Worm (Caenorhabditis elegans) whole organism, early embryonic: ENCODE measurements around the gene mam-6.
A peak's percentile ranks its signal among the peaks of the same experiment; 100 is the strongest.

ENCODE experiments used
- B0310.2 ChIP-seq: sonication (generic microtip); optimal IDR thresholded peaks from 2 replicates; lab custom pipeline; 2016; ENCODE audit warnings: mild to moderate bottlenecking, missing genetic modification characterization, missing compliant biosample characterization
- F13C5.2 ChIP-seq: sonication (generic microtip); optimal IDR thresholded peaks from 2 replicates; lab custom pipeline; 2017; ENCODE audit warnings: mild to moderate bottlenecking, missing genetic modification characterization, inconsistent platforms, missing compliant biosample characterization
- aly-1 ChIP-seq: sonication (generic microtip); optimal IDR thresholded peaks from 2 replicates; lab custom pipeline; 2016; ENCODE audit warnings: missing genetic modification characterization, missing compliant biosample characterization
- ama-1 ChIP-seq: fragments of 150-350 bp; optimal IDR thresholded peaks from 2 replicates; lab custom pipeline; 2014
- ceh-13 ChIP-seq: fragments of 200-800 bp; sonication (Bioruptor generic); optimal IDR thresholded peaks from 2 replicates; lab custom pipeline; 2018; ENCODE audit warnings: mild to moderate bottlenecking, missing genetic modification characterization, missing compliant biosample characterization
- ceh-36 ChIP-seq: sonication (generic microtip); optimal IDR thresholded peaks from 2 replicates; lab custom pipeline; 2016; ENCODE audit warnings: missing genetic modification characterization, inconsistent platforms, missing compliant biosample characterization
- ets-7 ChIP-seq: sonication (generic microtip); optimal IDR thresholded peaks from 2 replicates; lab custom pipeline; 2016; ENCODE audit warnings: missing genotype, missing genetic modification characterization, missing compliant biosample characterization
- flt-1 ChIP-seq: fragments of 200-800 bp; sonication (Bioruptor generic); IDR thresholded peaks from 2 replicates; pipeline ENCODE4 v1.3.6; 2022; ENCODE audit warnings: missing genetic modification characterization, missing compliant biosample characterization
- hmbx-1 ChIP-seq: sonication (generic microtip); optimal IDR thresholded peaks from 2 replicates; lab custom pipeline; 2016; ENCODE audit warnings: mild to moderate bottlenecking, missing genetic modification characterization, missing compliant biosample characterization
- hmg-4 ChIP-seq: fragments of 200-800 bp; sonication (Bioruptor generic); optimal IDR thresholded peaks from 2 replicates; lab custom pipeline; 2018; ENCODE audit warnings: mild to moderate bottlenecking, missing genetic modification characterization, missing compliant biosample characterization
- hnd-1 ChIP-seq: sonication (generic microtip); optimal IDR thresholded peaks from 2 replicates; lab custom pipeline; 2016; ENCODE audit warnings: missing genetic modification characterization, missing compliant biosample characterization
- pes-1 ChIP-seq: fragments of 200-800 bp; sonication (Bioruptor generic); IDR thresholded peaks from 2 replicates; pipeline ENCODE4 v1.3.6; 2022; ENCODE audit warnings: missing genetic modification reagents, missing genetic modification characterization, missing compliant biosample characterization
- scrt-1 ChIP-seq: fragments of 200-800 bp; sonication (Bioruptor generic); IDR thresholded peaks from 2 replicates; pipeline ENCODE4 v1.3.6; 2022; ENCODE audit warnings: missing genetic modification characterization, missing compliant biosample characterization
- sea-1 ChIP-seq: fragments of 200-800 bp; sonication (Bioruptor generic); conservative IDR thresholded peaks from 2 replicates; pipeline ENCODE4 v1.3.6; 2022; ENCODE audit warnings: missing genetic modification characterization, missing compliant biosample characterization
- tbx-11 ChIP-seq: fragments of 200-800 bp; sonication (Bioruptor generic); IDR thresholded peaks from 2 replicates; pipeline ENCODE4 v1.3.6; 2022; ENCODE audit warnings: missing genetic modification characterization, missing compliant biosample characterization
- tbx-37 ChIP-seq: fragments of 200-800 bp; sonication (Bioruptor generic); conservative IDR thresholded peaks from 2 replicates; pipeline ENCODE4 v1.3.6; 2022; ENCODE audit warnings: missing genetic modification reagents, missing genetic modification characterization, missing compliant biosample characterization
- tra-4 ChIP-seq: sonication (generic microtip); optimal IDR thresholded peaks from 2 replicates; lab custom pipeline; 2017; ENCODE audit warnings: missing genetic modification characterization, missing compliant biosample characterization

mam-6 gene

ce11 chrX:15083795-15084194, 14.7 kb upstream of the mam-6 start, which contains the start of gene H40L08.1:
Gene H40L08.1, minus strand, starts transcription at chrX:15084086.
- TF ChIP-seq B0310.2 (tag; lab: Kevin White, UChicago), result no peak
- TF ChIP-seq scrt-1, result no peak
- 0 out of 2 replicates have a peak, but pooled peaks have one; percentile 13 for TF ChIP-seq tbx-37 (GFP tag; lab: Robert Waterston, UW)

- TF ChIP-seq ceh-36 (tag; lab: Kevin White, UChicago) (no peak), hmg-4 (GFP tag; lab: Kevin White, UChicago) (no peak), pes-1 (GFP tag; lab: Robert Waterston, UW) (no peak), tra-4 (no peak), ets-7 (no peak), ceh-13 (GFP tag; lab: Kevin White, UChicago) (no peak), hmbx-1 (tag; lab: Kevin White, UChicago) (no peak), B0310.2 (tag; lab: Kevin White, UChicago) (no peak), ama-1 (lab: Kevin White, UChicago) (no peak), tbx-37 (GFP tag; lab: Robert Waterston, UW) (no peak), hnd-1 (no peak), scrt-1 (no peak), sea-1 (GFP tag; lab: Robert Waterston, UW) (no peak), aly-1 (no peak), tbx-11 (GFP tag; lab: Robert Waterston, UW) (no peak), F13C5.2 (tag; lab: Kevin White, UChicago) (no peak)
Observed at ce11 chrX:15081486-15081885, 12.3 kb upstream of the mam-6 start.

- no peak for TF ChIP-seq scrt-1
- TF ChIP-seq tra-4, result no peak
- TF ChIP-seq flt-1, result no peak
- TF ChIP-seq hmg-4 (GFP tag; lab: Kevin White, UChicago), result no peak
- no peak for TF ChIP-seq pes-1 (GFP tag; lab: Robert Waterston, UW)
- TF ChIP-seq sea-1 (GFP tag; lab: Robert Waterston, UW), result no peak
- TF ChIP-seq aly-1, result no peak
- TF ChIP-seq B0310.2 (tag; lab: Kevin White, UChicago), result no peak
- no peak for TF ChIP-seq tbx-11 (GFP tag; lab: Robert Waterston, UW)
- TF ChIP-seq hnd-1, result no peak
- no peak for TF ChIP-seq tbx-37 (GFP tag; lab: Robert Waterston, UW)
- TF ChIP-seq ets-7, result no peak
- no peak for TF ChIP-seq ama-1 (lab: Kevin White, UChicago)
- no peak for TF ChIP-seq ceh-36 (tag; lab: Kevin White, UChicago)
- TF ChIP-seq hmbx-1 (tag; lab: Kevin White, UChicago), result no peak
- TF ChIP-seq F13C5.2 (tag; lab: Kevin White, UChicago), result no peak
- TF ChIP-seq ceh-13 (GFP tag; lab: Kevin White, UChicago), result no peak
Observed at ce11 chrX:15079406-15079805, 10.3 kb upstream of the mam-6 start.

- TF ChIP-seq hmbx-1 (tag; lab: Kevin White, UChicago) (no peak), ama-1 (lab: Kevin White, UChicago) (no peak), ets-7 (no peak), B0310.2 (tag; lab: Kevin White, UChicago) (no peak), hnd-1 (no peak), tbx-37 (GFP tag; lab: Robert Waterston, UW) (no peak), ceh-13 (GFP tag; lab: Kevin White, UChicago) (no peak)
Observed at ce11 chrX:15078276-15078675, 9.1 kb upstream of the mam-6 start.

ce11 chrX:15077597-15078261, 8.6 kb upstream of the mam-6 start, which contains the start of the genes H40L08.8, H40L08.2 and H40L08.7:
Gene H40L08.8, minus strand, starts transcription at chrX:15077633.
Gene H40L08.2, minus strand, starts transcription at chrX:15077744.
Gene H40L08.7, minus strand, starts transcription at chrX:15077744.
- TF ChIP-seq F13C5.2 (tag; lab: Kevin White, UChicago) (no peak), tbx-37 (GFP tag; lab: Robert Waterston, UW) (no peak), pes-1 (GFP tag; lab: Robert Waterston, UW) (no peak), ets-7 (no peak), ceh-13 (GFP tag; lab: Kevin White, UChicago) (no peak), sea-1 (GFP tag; lab: Robert Waterston, UW) (no peak), aly-1 (no peak), tbx-11 (GFP tag; lab: Robert Waterston, UW) (no peak), hmbx-1 (tag; lab: Kevin White, UChicago) (no peak), ceh-36 (tag; lab: Kevin White, UChicago) (no peak), flt-1 (no peak), B0310.2 (tag; lab: Kevin White, UChicago) (no peak), hnd-1 (no peak), scrt-1 (no peak), tra-4 (no peak), ama-1 (lab: Kevin White, UChicago) (no peak), hmg-4 (GFP tag; lab: Kevin White, UChicago) (no peak)

- no peak for TF ChIP-seq tbx-37 (GFP tag; lab: Robert Waterston, UW)
- TF ChIP-seq hnd-1, result no peak
Observed at ce11 chrX:15076909-15077308, 7.8 kb upstream of the mam-6 start.

ce11 chrX:15076042-15076565, 7.0 kb upstream of the mam-6 start, which contains the start of the genes H40L08.3 and H40L08.9:
Gene H40L08.3, minus strand, starts transcription at chrX:15076092.
Gene H40L08.9, minus strand, starts transcription at chrX:15076480.
- TF ChIP-seq B0310.2 (tag; lab: Kevin White, UChicago) (no peak), sea-1 (GFP tag; lab: Robert Waterston, UW) (no peak), hnd-1 (no peak)

ce11 chrX:15075170-15075569, 6.0 kb upstream of the mam-6 start:
- no peak for TF ChIP-seq tbx-11 (GFP tag; lab: Robert Waterston, UW)
- no peak for TF ChIP-seq flt-1
- TF ChIP-seq tbx-37 (GFP tag; lab: Robert Waterston, UW), result no peak
- no peak for TF ChIP-seq tra-4
- TF ChIP-seq ceh-13 (GFP tag; lab: Kevin White, UChicago), result no peak
- no peak for TF ChIP-seq ets-7
